Worm (Caenorhabditis elegans): Measurements from ENCODE around the gene F55C5.17.
A peak's percentile ranks its signal among the peaks of the same experiment; 100 is the strongest.

Gene F55C5.17

ce11 chrV:12343419-12343969, 41.2 kb downstream of the F55C5.17 start, which contains the start of gene tomm-20 (continued):
- no peak for TF ChIP-seq F52B5.7 (tag; optimal IDR thresholded peaks at IDR 0.05)
- TF ChIP-seq akir-1 (GFP tag; optimal IDR thresholded peaks at IDR 0.05) = no peak
- TF ChIP-seq ekl-4 (GFP tag; IDR thresholded peaks at IDR 0.05) = peak; percentile 94
- TF ChIP-seq chd-7 (tag; optimal IDR thresholded peaks at IDR 0.05) = no peak
- peak; percentile 77 for TF ChIP-seq lir-1 (GFP tag; conservative IDR thresholded peaks at IDR 0.05)
- TF ChIP-seq nhr-80 (tag; optimal IDR thresholded peaks at IDR 0.05) = peak; percentile 58
- TF ChIP-seq dpl-1 (GFP tag; optimal IDR thresholded peaks at IDR 0.05) = peak; percentile 98
- no peak for TF ChIP-seq unc-62 (GFP tag; optimal IDR thresholded peaks at IDR 0.05)
- peak; percentile 94 for TF ChIP-seq nfyb-1 (GFP tag; IDR thresholded peaks at IDR 0.05)
- no peak for TF ChIP-seq nfya-1 (tag; optimal IDR thresholded peaks at IDR 0.05; ENCODE audit: borderline replicate concordance, insufficient read depth)
- TF ChIP-seq snpc-1.3 (tag; optimal IDR thresholded peaks at IDR 0.05; ENCODE audit: insufficient read depth) = peak; percentile 38
- no peak for TF ChIP-seq sea-2 (GFP tag; IDR thresholded peaks at IDR 0.05)
- peak; percentile 62 for TF ChIP-seq hsf-1 (GFP tag; IDR thresholded peaks at IDR 0.05)
- 0 out of 2 replicates have a peak, but pooled peaks have one; percentile 37 for TF ChIP-seq B0019.2 (GFP tag; conservative IDR thresholded peaks at IDR 0.05)
- TF ChIP-seq cebp-1 (GFP tag; IDR thresholded peaks at IDR 0.05) = no peak
- TF ChIP-seq cebp-1 (tag; optimal IDR thresholded peaks at IDR 0.05) = peak; percentile 85
- peak; percentile 75 for TF ChIP-seq lsl-1 (GFP tag; optimal IDR thresholded peaks at IDR 0.05)
- no peak for TF ChIP-seq ccch-3 (GFP tag; optimal IDR thresholded peaks at IDR 0.05)
- TF ChIP-seq K11D2.4 (GFP tag; IDR thresholded peaks at IDR 0.05) = peak; percentile 90
- peak; percentile 93 for TF ChIP-seq lin-40 (tag; optimal IDR thresholded peaks at IDR 0.05)
- TF ChIP-seq ZK185.1 (tag; optimal IDR thresholded peaks at IDR 0.05; ENCODE audit: poor library complexity, severe bottlenecking) = peak; percentile 92
- peak; percentile 86 for TF ChIP-seq tlf-1 (GFP tag; optimal IDR thresholded peaks at IDR 0.05)
- peak; percentile 71 for TF ChIP-seq ceh-27 (GFP tag; optimal IDR thresholded peaks at IDR 0.05)
- peak; percentile 53 for TF ChIP-seq him-1 (tag; optimal IDR thresholded peaks at IDR 0.05)
- TF ChIP-seq hmg-1.2 (GFP tag; IDR thresholded peaks at IDR 0.05) = peak; percentile 74
- peak; percentile 52 for TF ChIP-seq die-1 (tag; optimal IDR thresholded peaks at IDR 0.05)
- TF ChIP-seq K12H6.12 (tag; optimal IDR thresholded peaks at IDR 0.05) = peak; percentile 39
- TF ChIP-seq ztf-6 (GFP tag; IDR thresholded peaks at IDR 0.05) = 0 out of 2 replicates have a peak, but pooled peaks have one; percentile 19
- peak; percentile 90 for TF ChIP-seq attf-5 (GFP tag; optimal IDR thresholded peaks at IDR 0.05)
- peak; percentile 94 for TF ChIP-seq Y53G8AR.9 (GFP tag; conservative IDR thresholded peaks at IDR 0.05)
- no peak for TF ChIP-seq ceh-58 (GFP tag; IDR thresholded peaks at IDR 0.05)
- no peak for TF ChIP-seq zfh-2 (GFP tag; conservative IDR thresholded peaks at IDR 0.05)
- no peak for TF ChIP-seq egl-44 (GFP tag; IDR thresholded peaks at IDR 0.05)
- TF ChIP-seq attf-3 (GFP tag; conservative IDR thresholded peaks at IDR 0.05) = peak; percentile 87
- peak; percentile 90 for TF ChIP-seq mcd-1 (GFP tag; IDR thresholded peaks at IDR 0.05)
- TF ChIP-seq snpc-3.4 (tag; optimal IDR thresholded peaks at IDR 0.05) = peak; percentile 80
- TF ChIP-seq snpc-1.1 (tag; optimal IDR thresholded peaks at IDR 0.05; ENCODE audit: insufficient read depth) = peak; percentile 40
- TF ChIP-seq ceh-100 (GFP tag; IDR thresholded peaks at IDR 0.05) = peak; percentile 81
- no peak for TF ChIP-seq F55B11.4 (tag; optimal IDR thresholded peaks at IDR 0.05; ENCODE audit: borderline replicate concordance, insufficient read depth)
- no peak for TF ChIP-seq hlh-26 (GFP tag; conservative IDR thresholded peaks at IDR 0.05)
- peak; percentile 84 for TF ChIP-seq Y56A3A.18 (GFP tag; IDR thresholded peaks at IDR 0.05)
- TF ChIP-seq B0261.1 (tag; optimal IDR thresholded peaks at IDR 0.05) = peak; percentile 31
- no peak for TF ChIP-seq rpc-1 (optimal IDR thresholded peaks at IDR 0.05)
- no peak for TF ChIP-seq rpc-1 (tag; optimal IDR thresholded peaks at IDR 0.05)
- TF ChIP-seq F49E8.2 (tag; optimal IDR thresholded peaks at IDR 0.05; ENCODE audit: insufficient read depth) = peak; percentile 56
- peak; percentile 18 for TF ChIP-seq atf-7 (tag; optimal IDR thresholded peaks at IDR 0.05)
- TF ChIP-seq dox-1 (GFP tag; IDR thresholded peaks at IDR 0.05) = peak; percentile 79

Measured in whole organism, young adult.